Fruit fly (Drosophila melanogaster) Kc167 (cell line): ENCODE results near the gene Syx13.

Experiments
- Sin3A ChIP-seq: fragments of >200 bp; optimal IDR thresholded peaks from 2 replicates; lab custom pipeline; 2018; ENCODE audit warnings: missing external identifiers
- h ChIP-seq: fragments of >200 bp; optimal IDR thresholded peaks from 3 replicates; lab custom pipeline; 2018; ENCODE audit warnings: missing external identifiers
- insv ChIP-seq: fragments of >200 bp; optimal IDR thresholded peaks from 3 replicates; lab custom pipeline; 2018; ENCODE audit warnings: missing external identifiers
- psq ChIP-seq: fragments of >200 bp; optimal IDR thresholded peaks from 2 replicates; lab custom pipeline; 2017; ENCODE audit warnings: missing external identifiers
- ttk ChIP-seq: sonication (Bioruptor generic); optimal IDR thresholded peaks from 2 replicates; lab custom pipeline; 2017; ENCODE audit warnings: missing external identifiers

DNA sequence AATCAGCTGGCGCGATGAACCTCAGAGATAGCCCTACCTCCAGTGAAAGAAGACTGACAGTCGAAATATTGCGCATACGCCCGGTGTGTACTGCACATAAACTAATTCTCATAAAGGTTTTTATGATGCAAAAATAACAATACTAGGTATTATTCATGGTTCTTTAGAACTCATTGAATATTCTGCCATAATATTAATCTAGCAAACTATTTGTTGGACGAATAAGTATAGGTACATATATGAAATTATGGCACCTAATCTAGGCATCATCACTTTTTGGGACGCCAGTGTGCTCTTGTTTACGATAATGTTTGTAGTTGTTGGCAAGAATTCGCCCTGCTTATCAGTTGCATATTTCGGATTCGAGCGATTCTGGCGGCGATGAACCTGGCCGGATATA, 22.5 kb upstream of the Syx13 start:
- no peak for TF ChIP-seq ttk (lab: Kevin White, UChicago)
- no peak for TF ChIP-seq psq (lab: Kevin White, UChicago)
- TF ChIP-seq h: no peak
- no peak for TF ChIP-seq insv (lab: Kevin White, UChicago)
- no peak for TF ChIP-seq Sin3A (lab: Kevin White, UChicago)
